Fruit fly (Drosophila melanogaster) whole organism, pupa: ENCODE data around the gene CG32755.

ENCODE experiments used
- CG10348 ChIP-seq: fragments of 200-800 bp; sonication (Bioruptor generic); IDR thresholded peaks from 2 replicates; pipeline ENCODE4 v1.3.6; 2022; ENCODE audit warnings: missing biosample characterization, missing genetic modification characterization
- CG8301 ChIP-seq: fragments of 200-800 bp; sonication (Bioruptor generic); optimal IDR thresholded peaks from 2 replicates; lab custom pipeline; 2018; ENCODE audit warnings: missing biosample characterization, mild to moderate bottlenecking, missing genetic modification characterization
- D1 ChIP-seq: fragments of 200-800 bp; sonication (Bioruptor generic); optimal IDR thresholded peaks from 2 replicates; lab custom pipeline; 2018; ENCODE audit warnings: missing biosample characterization, mild to moderate bottlenecking, missing genetic modification characterization, moderate library complexity
- Pif1A ChIP-seq: fragments of 200-800 bp; sonication (Bioruptor generic); optimal IDR thresholded peaks from 3 replicates; lab custom pipeline; 2016; ENCODE audit warnings: missing biosample characterization, missing genetic modification characterization
- gl ChIP-seq: fragments of 200-800 bp; sonication (Bioruptor generic); optimal IDR thresholded peaks from 2 replicates; lab custom pipeline; 2018; ENCODE audit warnings: missing biosample characterization, mild to moderate bottlenecking, missing genetic modification characterization

DNA sequence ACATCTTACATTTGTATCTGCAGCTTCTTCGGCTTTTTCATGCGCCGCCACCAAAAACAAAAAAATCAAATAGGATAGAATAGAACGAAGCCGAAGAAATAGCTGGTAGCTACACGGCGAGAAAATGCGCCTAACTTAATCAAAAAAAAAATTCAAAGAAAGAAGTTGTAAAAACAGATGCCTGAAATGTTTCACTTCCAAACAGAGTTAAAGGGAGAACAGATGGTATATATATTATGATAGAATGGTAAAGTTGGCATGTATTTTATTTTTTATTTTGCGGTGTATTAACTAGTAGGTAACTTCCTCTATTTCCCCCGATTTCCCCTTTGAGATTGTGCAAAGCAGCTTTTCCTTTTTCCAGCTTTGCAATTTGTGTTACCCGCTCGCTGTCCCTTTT lies 25.7 kb upstream of the CG32755 start:
- TF ChIP-seq gl (tag; lab: Kevin White, UChicago), result no peak
- peak; percentile 84 for TF ChIP-seq CG8301 (tag; lab: Kevin White, UChicago)
- TF ChIP-seq CG10348, result no peak
- peak; percentile 54 for TF ChIP-seq Pif1A (GFP tag; lab: Kevin White, UChicago)
- peak; percentile 31 for TF ChIP-seq D1
